Worm (Caenorhabditis elegans): ENCODE measurements around the gene F35G12.12.

Gene F35G12.12

ce11 chrIII:4551963-4552362 lies 29.6 kb upstream of the F35G12.12 start (continued):
- TF ChIP-seq hlh-4 (tag; optimal IDR thresholded peaks at IDR 0.05), result no peak
- no peak for TF ChIP-seq ceh-63 (GFP tag; optimal IDR thresholded peaks at IDR 0.05)
- no peak for TF ChIP-seq nhr-237 (tag; optimal IDR thresholded peaks at IDR 0.05)
- TF ChIP-seq snu-23 (GFP tag; optimal IDR thresholded peaks at IDR 0.05), result peak; percentile 82
- TF ChIP-seq lin-14 (GFP tag; optimal IDR thresholded peaks at IDR 0.05), result peak; percentile 97

ce11 chrIII:4552872-4553271 lies 28.7 kb upstream of the F35G12.12 start:
- TF ChIP-seq tbx-2 (tag; optimal IDR thresholded peaks at IDR 0.05) (no peak), fkh-8 (tag; optimal IDR thresholded peaks at IDR 0.05) (no peak), mdl-1 (tag; optimal IDR thresholded peaks at IDR 0.05) (no peak), nhr-90 (tag; optimal IDR thresholded peaks at IDR 0.05; ENCODE audit: poor library complexity) (no peak), blmp-1 (tag; optimal IDR thresholded peaks at IDR 0.05) (peak; percentile 13), pax-3 (tag; optimal IDR thresholded peaks at IDR 0.05) (no peak), aha-1 (tag; optimal IDR thresholded peaks at IDR 0.05) (no peak), efl-1 (optimal IDR thresholded peaks at IDR 0.05) (no peak), efl-1 (GFP tag; optimal IDR thresholded peaks at IDR 0.05 in 1 of 2) (no peak), unc-86 (tag; optimal IDR thresholded peaks at IDR 0.05) (no peak), elt-2 (tag; optimal IDR thresholded peaks at IDR 0.05) (peak; percentile 17)

ce11 chrIII:4553316-4553715 lies 28.3 kb upstream of the F35G12.12 start, which contains the start of gene imph-1:
TSS of gene imph-1 (plus strand) at chrIII:4553616.
- TF ChIP-seq Y116A8C.19 (tag; optimal IDR thresholded peaks at IDR 0.05; ENCODE audit: borderline replicate concordance), result no peak
- TF ChIP-seq efl-1 (optimal IDR thresholded peaks at IDR 0.05), result no peak
- TF ChIP-seq efl-1 (GFP tag; optimal IDR thresholded peaks at IDR 0.05 in 1 of 2), result peak in 1 of 2 experiments; percentile 37

ce11 chrIII:4555345-4555744 lies 26.2 kb upstream of the F35G12.12 start:
- peak; percentile 9 for TF ChIP-seq fkh-8 (tag; optimal IDR thresholded peaks at IDR 0.05)
- no peak for TF ChIP-seq C34B4.2 (tag; optimal IDR thresholded peaks at IDR 0.05)
- peak in 1 of 2 experiments; percentile 16 for TF ChIP-seq lsy-2 (tag; optimal IDR thresholded peaks at IDR 0.05)
- no peak for TF ChIP-seq C16A3.4 (tag; optimal IDR thresholded peaks at IDR 0.05)
- TF ChIP-seq xbp-1 (tag; optimal IDR thresholded peaks at IDR 0.05), result no peak
- TF ChIP-seq lin-14 (GFP tag; optimal IDR thresholded peaks at IDR 0.05), result peak; percentile 71
- TF ChIP-seq nhr-47 (tag; optimal IDR thresholded peaks at IDR 0.05), result peak; percentile 18
- peak in 1 of 2 experiments; percentile 10 for TF ChIP-seq efl-1 (optimal IDR thresholded peaks at IDR 0.05)
- no peak for TF ChIP-seq efl-1 (GFP tag; optimal IDR thresholded peaks at IDR 0.05 in 1 of 2)
- no peak for TF ChIP-seq nhr-77 (tag; optimal IDR thresholded peaks at IDR 0.05)
- TF ChIP-seq ceh-90 (tag; optimal IDR thresholded peaks at IDR 0.05), result no peak
- peak in 1 of 3 experiments; percentile 50 for TF ChIP-seq ceh-82 (tag; optimal IDR thresholded peaks at IDR 0.05)

ce11 chrIII:4560393-4560890 lies 21.2 kb upstream of the F35G12.12 start:
- TF ChIP-seq snpc-4 (tag; optimal IDR thresholded peaks at IDR 0.05) (no peak), lin-14 (GFP tag; optimal IDR thresholded peaks at IDR 0.05) (peak; percentile 98), elt-2 (tag; optimal IDR thresholded peaks at IDR 0.05) (no peak), unc-98 (GFP tag; IDR thresholded peaks at IDR 0.05) (no peak), pag-3 (tag; optimal IDR thresholded peaks at IDR 0.05; ENCODE audit: borderline replicate concordance, insufficient read depth) (no peak), mdl-1 (tag; optimal IDR thresholded peaks at IDR 0.05) (peak in 1 of 2 experiments; percentile 55), vab-15 (tag; optimal IDR thresholded peaks at IDR 0.05) (no peak), C34B4.2 (tag; optimal IDR thresholded peaks at IDR 0.05) (no peak), nhr-19 (GFP tag; conservative IDR thresholded peaks at IDR 0.05) (peak; percentile 54), egl-13 (tag; optimal IDR thresholded peaks at IDR 0.05) (peak; percentile 31), lin-39 (tag; optimal IDR thresholded peaks at IDR 0.05) (no peak), zag-1 (tag; optimal IDR thresholded peaks at IDR 0.05) (no peak), mab-9 (GFP tag; IDR thresholded peaks at IDR 0.05) (no peak), lsy-2 (tag; optimal IDR thresholded peaks at IDR 0.05) (peak; percentile 61), rnt-1 (tag; optimal IDR thresholded peaks at IDR 0.05) (peak; percentile 67), ets-5 (GFP tag; IDR thresholded peaks at IDR 0.05) (no peak), zip-4 (GFP tag; optimal IDR thresholded peaks at IDR 0.05) (no peak), swsn-7 (tag; optimal IDR thresholded peaks at IDR 0.05) (peak; percentile 77), Y116A8C.19 (tag; optimal IDR thresholded peaks at IDR 0.05; ENCODE audit: borderline replicate concordance) (no peak), lin-15B (tag; optimal IDR thresholded peaks at IDR 0.05) (no peak), lir-3 (tag; optimal IDR thresholded peaks at IDR 0.05; ENCODE audit: poor library complexity) (no peak), nhr-11 (tag; optimal IDR thresholded peaks at IDR 0.05) (no peak), unc-86 (tag; optimal IDR thresholded peaks at IDR 0.05) (peak; percentile 56), ztf-4 (tag; optimal IDR thresholded peaks at IDR 0.05) (peak; percentile 75), fkh-8 (tag; optimal IDR thresholded peaks at IDR 0.05) (peak; percentile 19), nhr-85 (tag) (peak; percentile 84), F16B12.6 (tag; optimal IDR thresholded peaks at IDR 0.05) (no peak)
